Worm (Caenorhabditis elegans): ENCODE data around the gene M176.9.

M176.9 gene

DNA sequence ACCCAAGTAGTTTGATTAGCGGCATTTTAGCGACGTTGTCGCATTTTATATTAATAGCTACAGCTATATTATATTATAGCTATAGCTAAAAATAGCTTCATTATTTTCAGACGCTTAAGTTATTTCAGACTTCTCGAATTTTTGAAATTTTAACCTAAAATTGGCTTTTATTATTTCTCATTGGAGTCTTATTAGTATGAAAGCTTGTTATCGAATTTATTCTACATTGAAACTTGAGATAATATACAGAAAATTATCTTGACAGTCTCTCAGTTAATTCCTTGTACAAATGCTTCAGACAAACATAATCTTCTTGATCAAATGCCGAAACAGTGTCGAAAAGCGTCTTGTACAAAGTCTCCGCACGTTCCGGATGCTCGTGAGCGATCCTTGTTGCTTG is 31.6 kb downstream of the M176.9 start, which contains the start of gene srh-48:
Gene srh-48, plus strand, starts transcription at position 301 of the 400 bp plus-strand sequence.
- TF ChIP-seq K11D2.4 (GFP tag; IDR thresholded peaks at IDR 0.05) (no peak), ekl-4 (GFP tag; IDR thresholded peaks at IDR 0.05) (no peak), ceh-27 (GFP tag; optimal IDR thresholded peaks at IDR 0.05) (no peak), F10E7.11 (tag; optimal IDR thresholded peaks at IDR 0.05) (no peak), F49E8.2 (tag; optimal IDR thresholded peaks at IDR 0.05; ENCODE audit: insufficient read depth) (no peak), Y56A3A.18 (GFP tag; IDR thresholded peaks at IDR 0.05) (no peak), sptf-2 (GFP tag; optimal IDR thresholded peaks at IDR 0.05) (no peak), zim-3 (tag; optimal IDR thresholded peaks at IDR 0.05) (no peak), madf-10 (tag; optimal IDR thresholded peaks at IDR 0.05) (no peak), madf-3 (GFP tag; IDR thresholded peaks at IDR 0.05) (no peak), cebp-1 (GFP tag; IDR thresholded peaks at IDR 0.05) (no peak), cebp-1 (tag; optimal IDR thresholded peaks at IDR 0.05) (no peak), ztf-26 (tag; optimal IDR thresholded peaks at IDR 0.05) (no peak), efl-1 (GFP tag; optimal IDR thresholded peaks at IDR 0.05) (no peak)

- TF ChIP-seq ztf-3 (GFP tag; optimal IDR thresholded peaks at IDR 0.05) (no peak), F10E7.11 (tag; optimal IDR thresholded peaks at IDR 0.05) (no peak), bed-1 (GFP tag; IDR thresholded peaks at IDR 0.05) (no peak), nfya-2 (GFP tag; IDR thresholded peaks at IDR 0.05) (no peak), akir-1 (GFP tag; optimal IDR thresholded peaks at IDR 0.05) (no peak), T07F8.4 (tag; optimal IDR thresholded peaks at IDR 0.05) (no peak), dpl-1 (GFP tag; optimal IDR thresholded peaks at IDR 0.05) (no peak), fkh-3 (tag; optimal IDR thresholded peaks at IDR 0.05) (no peak), ztf-26 (tag; optimal IDR thresholded peaks at IDR 0.05) (no peak), rpc-1 (optimal IDR thresholded peaks at IDR 0.05) (no peak), rpc-1 (tag; optimal IDR thresholded peaks at IDR 0.05) (no peak), lin-26 (GFP tag; IDR thresholded peaks at IDR 0.05) (no peak), D2030.7 (GFP tag; IDR thresholded peaks at IDR 0.05) (no peak), ceh-79 (tag; optimal IDR thresholded peaks at IDR 0.05) (no peak), mel-28 (tag; optimal IDR thresholded peaks at IDR 0.05; ENCODE audit: borderline replicate concordance) (no peak), tlf-1 (GFP tag; optimal IDR thresholded peaks at IDR 0.05) (no peak), egrh-3 (GFP tag; IDR thresholded peaks at IDR 0.05) (no peak), ceh-91 (GFP tag; IDR thresholded peaks at IDR 0.05) (no peak), unc-62 (GFP tag; optimal IDR thresholded peaks at IDR 0.05) (no peak), let-526 (GFP tag; IDR thresholded peaks at IDR 0.05) (no peak)
Observed at ce11 chrII:9378174-9378573, 33.2 kb downstream of the M176.9 start.

DNA sequence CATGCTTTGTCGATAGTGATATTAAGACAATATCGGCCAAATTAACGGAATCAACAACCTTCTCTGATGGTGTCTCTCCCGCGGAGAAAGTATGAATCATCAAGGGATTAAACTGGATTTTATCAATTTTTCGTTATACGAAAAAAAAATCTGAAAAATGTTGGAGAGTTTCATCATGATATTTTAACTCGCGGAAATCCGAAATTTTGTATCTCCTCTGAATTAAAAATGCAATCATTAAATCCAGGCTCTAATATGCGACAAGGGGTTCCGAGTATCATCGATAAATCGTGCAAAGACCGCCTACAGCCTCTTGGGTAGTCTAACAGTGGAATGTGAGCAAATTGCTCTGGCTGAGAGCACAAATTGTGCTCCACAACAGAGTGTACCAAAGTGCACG is 34.2 kb downstream of the M176.9 start, which contains the start of gene C06C3.10:
Gene C06C3.10, minus strand, starts transcription at position 101 of the 400 bp plus-strand sequence.
- no peak for TF ChIP-seq unc-62 (GFP tag; optimal IDR thresholded peaks at IDR 0.05)
- no peak for TF ChIP-seq ZK185.1 (tag; optimal IDR thresholded peaks at IDR 0.05; ENCODE audit: poor library complexity, severe bottlenecking)
- TF ChIP-seq ceh-40 (GFP tag; IDR thresholded peaks at IDR 0.05), result no peak
- TF ChIP-seq Y53G8AR.9 (GFP tag; conservative IDR thresholded peaks at IDR 0.05), result no peak
- no peak for TF ChIP-seq ceh-79 (tag; optimal IDR thresholded peaks at IDR 0.05)
- no peak for TF ChIP-seq madf-10 (tag; optimal IDR thresholded peaks at IDR 0.05)
- no peak for TF ChIP-seq efl-1 (GFP tag; optimal IDR thresholded peaks at IDR 0.05)
- TF ChIP-seq somi-1 (GFP tag; optimal IDR thresholded peaks at IDR 0.05), result no peak
- TF ChIP-seq nfyb-1 (GFP tag; IDR thresholded peaks at IDR 0.05), result no peak
- no peak for TF ChIP-seq akir-1 (GFP tag; optimal IDR thresholded peaks at IDR 0.05)

All from whole organism, young adult.